Worm (Caenorhabditis elegans): ENCODE data around the gene ZC204.17.

Gene ZC204.17

ce11 chrII:1608915-1609314, 37.2 kb downstream of the ZC204.17 start:
- TF ChIP-seq T26A5.8 (tag; optimal IDR thresholded peaks at IDR 0.05): no peak
- no peak for TF ChIP-seq ztf-18 (tag; optimal IDR thresholded peaks at IDR 0.05)
- TF ChIP-seq nhr-80 (tag; optimal IDR thresholded peaks at IDR 0.05): peak; percentile 47
- no peak for TF ChIP-seq cebp-1 (GFP tag; IDR thresholded peaks at IDR 0.05)
- TF ChIP-seq cebp-1 (tag; optimal IDR thresholded peaks at IDR 0.05): peak; percentile 83
- TF ChIP-seq nhr-179 (tag; optimal IDR thresholded peaks at IDR 0.05): no peak
- no peak for TF ChIP-seq F49E8.2 (tag; optimal IDR thresholded peaks at IDR 0.05; ENCODE audit: insufficient read depth)

- TF ChIP-seq tbp1 (GFP tag; optimal IDR thresholded peaks at IDR 0.05) (no peak), nhr-80 (tag; optimal IDR thresholded peaks at IDR 0.05) (peak; percentile 40)
Observed at ce11 chrII:1607575-1607974, 38.5 kb downstream of the ZC204.17 start.

- TF ChIP-seq ekl-4 (GFP tag; IDR thresholded peaks at IDR 0.05) (no peak), unc-62 (GFP tag; optimal IDR thresholded peaks at IDR 0.05) (no peak), Y67H2A.10 (GFP tag; conservative IDR thresholded peaks at IDR 0.05) (no peak), die-1 (tag; optimal IDR thresholded peaks at IDR 0.05) (no peak), gei-17 (GFP tag; optimal IDR thresholded peaks at IDR 0.05) (no peak), ceh-79 (tag; optimal IDR thresholded peaks at IDR 0.05) (no peak), hmg-1.2 (GFP tag; IDR thresholded peaks at IDR 0.05) (no peak), B0336.3 (GFP tag; IDR thresholded peaks at IDR 0.05) (no peak), mxl-1 (tag; optimal IDR thresholded peaks at IDR 0.05) (no peak), mes-4 (tag; optimal IDR thresholded peaks at IDR 0.05) (no peak)
Observed at ce11 chrII:1606079-1606478, 40.0 kb downstream of the ZC204.17 start, which contains the start of gene bath-33. Gene bath-33 (minus strand): TSS chrII:1606179.

- TF ChIP-seq cebp-1 (GFP tag; IDR thresholded peaks at IDR 0.05) (no peak), cebp-1 (tag; optimal IDR thresholded peaks at IDR 0.05) (no peak), K12H6.12 (tag; optimal IDR thresholded peaks at IDR 0.05) (no peak), C06A6.2 (GFP tag; conservative IDR thresholded peaks at IDR 0.05) (no peak), ztf-3 (GFP tag; optimal IDR thresholded peaks at IDR 0.05) (no peak), madf-10 (tag; optimal IDR thresholded peaks at IDR 0.05) (no peak), tbp1 (GFP tag; optimal IDR thresholded peaks at IDR 0.05) (no peak), ceh-27 (GFP tag; optimal IDR thresholded peaks at IDR 0.05) (no peak), B0035.1 (tag; optimal IDR thresholded peaks at IDR 0.05) (no peak), bed-1 (GFP tag; IDR thresholded peaks at IDR 0.05) (no peak), ztf-25 (GFP tag; IDR thresholded peaks at IDR 0.05) (no peak), F55B11.4 (tag; optimal IDR thresholded peaks at IDR 0.05; ENCODE audit: borderline replicate concordance, insufficient read depth) (no peak), let-607 (tag; optimal IDR thresholded peaks at IDR 0.05) (no peak), zfh-2 (GFP tag; conservative IDR thresholded peaks at IDR 0.05) (no peak)
Observed at ce11 chrII:1605010-1605409, 41.1 kb downstream of the ZC204.17 start.

- TF ChIP-seq ceh-27 (GFP tag; optimal IDR thresholded peaks at IDR 0.05) (no peak), egrh-3 (GFP tag; IDR thresholded peaks at IDR 0.05) (peak; percentile 50; the same call in 1 of the 2 replicates), zfh-2 (GFP tag; conservative IDR thresholded peaks at IDR 0.05) (peak; percentile 69)
Observed at ce11 chrII:1603049-1603448, 43.0 kb downstream of the ZC204.17 start.

- TF ChIP-seq snpc-1.1 (tag; optimal IDR thresholded peaks at IDR 0.05; ENCODE audit: insufficient read depth) (no peak), akir-1 (GFP tag; optimal IDR thresholded peaks at IDR 0.05) (no peak), somi-1 (GFP tag; optimal IDR thresholded peaks at IDR 0.05) (no peak), mxl-1 (tag; optimal IDR thresholded peaks at IDR 0.05) (no peak), T26A5.8 (tag; optimal IDR thresholded peaks at IDR 0.05) (no peak), ceh-27 (GFP tag; optimal IDR thresholded peaks at IDR 0.05) (no peak)
Observed at ce11 chrII:1601507-1601906, 44.6 kb downstream of the ZC204.17 start, which contains the start of gene bath-47. Gene bath-47 (plus strand): TSS chrII:1601811.

All from whole organism, young adult.